Fruit fly (Drosophila melanogaster) whole organism, embryonic: ENCODE results near the gene Gen.

Experiments
- Abd-B ChIP-seq: fragments of 200-800 bp; sonication (Bioruptor generic); optimal IDR thresholded peaks from 2 replicates; lab custom pipeline; 2018; ENCODE audit warnings: missing biosample characterization, mild to moderate bottlenecking, missing genetic modification characterization, moderate library complexity
- Awh ChIP-seq: fragments of 200-800 bp; sonication (Bioruptor generic); IDR thresholded peaks from 2 replicates; pipeline ENCODE4, ENCODE4 v1.3.6; 2022; ENCODE audit warnings: missing biosample characterization, missing genetic modification characterization
- CG10979 ChIP-seq: fragments of 200-800 bp; sonication (Bioruptor generic); optimal IDR thresholded peaks from 2 replicates; lab custom pipeline; 2018; ENCODE audit warnings: missing biosample characterization, mild to moderate bottlenecking, missing genetic modification characterization, moderate library complexity
- CG13624 ChIP-seq: fragments of 200-800 bp; sonication (Bioruptor generic); optimal IDR thresholded peaks from 2 replicates; lab custom pipeline; 2016; ENCODE audit warnings: missing biosample characterization, missing genetic modification characterization
- CG16863 ChIP-seq: fragments of 200-800 bp; sonication (Bioruptor generic); optimal IDR thresholded peaks from 3 replicates; lab custom pipeline; 2016; ENCODE audit warnings: missing biosample characterization, missing genetic modification characterization
- CG31365 ChIP-seq: fragments of 200-800 bp; sonication (Bioruptor generic); optimal IDR thresholded peaks from 2 replicates; lab custom pipeline; 2018; ENCODE audit warnings: missing biosample characterization, mild to moderate bottlenecking, missing genetic modification characterization
- CG34422 ChIP-seq: fragments of 200-800 bp; sonication (Bioruptor generic); IDR thresholded peaks from 3 replicates; pipeline ENCODE4 v1.3.6; 2022; ENCODE audit warnings: missing biosample characterization, missing genetic modification characterization
- CG4360 ChIP-seq: fragments of 200-800 bp; sonication (Bioruptor generic); IDR thresholded peaks from 2 replicates; pipeline ENCODE4 v1.3.6; 2022; ENCODE audit warnings: missing biosample characterization, missing genetic modification characterization
- CG4617 ChIP-seq: fragments of 200-800 bp; sonication (Bioruptor generic); optimal IDR thresholded peaks from 3 replicates; lab custom pipeline; 2016; ENCODE audit warnings: missing biosample characterization, missing genetic modification characterization, borderline replicate concordance
- CG6683 ChIP-seq: fragments of 200-800 bp; sonication (Bioruptor generic); optimal IDR thresholded peaks from 2 replicates; lab custom pipeline; 2017; ENCODE audit warnings: missing biosample characterization, mild to moderate bottlenecking, missing genetic modification characterization, missing genetic modification reagents
- CG7271 ChIP-seq: fragments of 200-800 bp; sonication (Bioruptor generic); optimal IDR thresholded peaks from 2 replicates; lab custom pipeline; 2018; ENCODE audit warnings: missing biosample characterization, mild to moderate bottlenecking, missing genetic modification characterization, moderate library complexity
- CG7357 ChIP-seq: fragments of 200-800 bp; sonication (Bioruptor generic); IDR thresholded peaks from 3 replicates; pipeline ENCODE4 v1.3.6; 2022; ENCODE audit warnings: missing biosample characterization, missing genetic modification characterization
- CG9727 ChIP-seq: fragments of 200-800 bp; sonication (Bioruptor generic); optimal IDR thresholded peaks from 3 replicates; lab custom pipeline; 2017; ENCODE audit warnings: missing biosample characterization, mild to moderate bottlenecking, missing genetic modification characterization
- CHES-1-like ChIP-seq: fragments of 200-800 bp; sonication (Bioruptor generic); optimal IDR thresholded peaks from 2 replicates; lab custom pipeline; 2016; ENCODE audit warnings: missing biosample characterization, missing genetic modification characterization
- CkIIα-i1 ChIP-seq: fragments of 200-800 bp; sonication (Bioruptor generic); IDR thresholded peaks from 2 replicates; pipeline ENCODE4 v1.3.6; 2022; ENCODE audit warnings: missing biosample characterization, missing genetic modification characterization
- E2f1 ChIP-seq: fragments of 200-800 bp; sonication (Bioruptor generic); IDR thresholded peaks from 2 replicates; pipeline ENCODE4 v1.3.6; 2022; ENCODE audit warnings: missing biosample characterization, missing genetic modification characterization
- Fer2 ChIP-seq: fragments of 200-800 bp; sonication (Bioruptor generic); optimal IDR thresholded peaks from 2 replicates; lab custom pipeline; 2018; ENCODE audit warnings: missing biosample characterization, mild to moderate bottlenecking, missing genetic modification characterization, moderate library complexity
- Hand ChIP-seq: fragments of 200-800 bp; sonication (Bioruptor generic); optimal IDR thresholded peaks from 2 replicates; lab custom pipeline; 2017; ENCODE audit warnings: mild to moderate bottlenecking, missing biosample characterization, missing genetic modification reagents, missing genetic modification characterization
- Jarid2 ChIP-seq: fragments of 200-800 bp; sonication (Bioruptor generic); optimal IDR thresholded peaks from 3 replicates; lab custom pipeline; 2017; ENCODE audit warnings: mild to moderate bottlenecking, missing biosample characterization, missing genetic modification reagents, missing genetic modification characterization
- Lhr ChIP-seq: fragments of 200-800 bp; sonication (Bioruptor generic); optimal IDR thresholded peaks from 3 replicates; lab custom pipeline; 2017; ENCODE audit warnings: mild to moderate bottlenecking, missing biosample characterization, missing genetic modification reagents, missing genetic modification characterization
- Mad ChIP-seq: fragments of 200-800 bp; sonication (Bioruptor generic); optimal IDR thresholded peaks from 2 replicates; lab custom pipeline; 2016; ENCODE audit warnings: missing biosample characterization, missing genetic modification characterization
- Med ChIP-seq: fragments of 200-800 bp; sonication (Bioruptor generic); peaks from one replicate; lab custom pipeline; 2016; ENCODE audit warnings: missing biosample characterization, missing genetic modification characterization, mild to moderate bottlenecking, inconsistent platforms, moderate library complexity
- NFAT ChIP-seq: fragments of 200-800 bp; sonication (Bioruptor generic); IDR thresholded peaks from 2 replicates; pipeline ENCODE4 v1.3.6; 2022; ENCODE audit warnings: missing biosample characterization, missing genetic modification characterization
- NK7.1 ChIP-seq: fragments of 200-800 bp; sonication (Bioruptor generic); optimal IDR thresholded peaks from 3 replicates; lab custom pipeline; 2016; ENCODE audit warnings: missing biosample characterization, missing genetic modification characterization
- Opbp ChIP-seq: fragments of 200-800 bp; sonication (Bioruptor generic); IDR thresholded peaks from 3 replicates; pipeline ENCODE4 v1.3.6; 2022; ENCODE audit warnings: missing biosample characterization, missing genetic modification characterization; ENCODE audit not compliant: partially characterized antibody
- Stat92E ChIP-seq, 3 experiments: fragments of >200 bp in 2 of 3; fragments of 200-800 bp in 1 of 3; sonication (Bioruptor generic) in 1 of 3; optimal IDR thresholded peaks; 2 replicates each; lab custom pipeline; 2017 to 2019; ENCODE audit warnings: missing biosample characterization in 3 of 3, missing genetic modification characterization in 3 of 3, mild to moderate bottlenecking in 1 of 3, moderate library complexity in 1 of 3
- ac ChIP-seq: fragments of 200-800 bp; sonication (Bioruptor generic); optimal IDR thresholded peaks from 3 replicates; lab custom pipeline; 2017; ENCODE audit warnings: missing biosample characterization, mild to moderate bottlenecking, missing genetic modification characterization
- bsh ChIP-seq, 2 experiments: fragments of 200-800 bp; sonication (Bioruptor generic); optimal IDR thresholded peaks; 2 replicates each; lab custom pipeline; 2017 to 2018; ENCODE audit warnings: mild to moderate bottlenecking in 2 of 2, missing biosample characterization in 2 of 2, missing genetic modification characterization in 2 of 2, moderate library complexity in 1 of 2
- cato ChIP-seq: fragments of 200-800 bp; sonication (Bioruptor generic); optimal IDR thresholded peaks from 2 replicates; lab custom pipeline; 2016; ENCODE audit warnings: missing biosample characterization, missing genetic modification characterization, borderline replicate concordance
- chinmo ChIP-seq: fragments of 200-800 bp; sonication (Bioruptor generic); IDR thresholded peaks from 4 replicates; pipeline ENCODE4 v1.3.6; 2022; ENCODE audit warnings: missing biosample characterization, missing genetic modification characterization; ENCODE audit not compliant: partially characterized antibody
- crol ChIP-seq: fragments of 200-800 bp; sonication (Bioruptor generic); IDR thresholded peaks from 2 replicates; pipeline ENCODE4 v1.3.6; 2022; ENCODE audit warnings: missing biosample characterization, missing genetic modification characterization
- crp ChIP-seq, 2 experiments: fragments of 200-800 bp; sonication (Bioruptor generic); optimal IDR thresholded peaks; 2 replicates in 1 of 2; 3 replicates in 1 of 2; lab custom pipeline; 2017; ENCODE audit warnings: missing biosample characterization in 2 of 2, missing genetic modification characterization in 2 of 2, mild to moderate bottlenecking in 1 of 2, moderate library complexity in 1 of 2
- dmrt11E ChIP-seq: fragments of 200-800 bp; sonication (Bioruptor generic); optimal IDR thresholded peaks from 3 replicates; lab custom pipeline; 2018; ENCODE audit warnings: missing biosample characterization, mild to moderate bottlenecking, missing genetic modification characterization, moderate library complexity
- dpn ChIP-seq, 2 experiments: fragments of 200-800 bp; sonication (Bioruptor generic); optimal IDR thresholded peaks; 3 replicates each; lab custom pipeline; 2016; ENCODE audit warnings: missing biosample characterization in 2 of 2, missing genetic modification characterization in 2 of 2
- ftz-f1 ChIP-seq: fragments of 200-800 bp; sonication (Bioruptor generic); optimal IDR thresholded peaks from 2 replicates; lab custom pipeline; 2016; ENCODE audit warnings: missing biosample characterization, missing genetic modification characterization
- jumu ChIP-seq: fragments of 200-800 bp; sonication (Bioruptor generic); optimal IDR thresholded peaks from 3 replicates; lab custom pipeline; 2016; ENCODE audit warnings: missing biosample characterization, missing genetic modification characterization
- mirr ChIP-seq: fragments of 200-800 bp; sonication (Bioruptor generic); optimal IDR thresholded peaks from 3 replicates; lab custom pipeline; 2018; ENCODE audit warnings: missing biosample characterization, mild to moderate bottlenecking, missing genetic modification characterization
- nau ChIP-seq: fragments of 200-800 bp; sonication (Bioruptor generic); optimal IDR thresholded peaks from 3 replicates; lab custom pipeline; 2017; ENCODE audit warnings: missing biosample characterization, mild to moderate bottlenecking, missing genetic modification characterization, missing genetic modification reagents
- otp ChIP-seq: fragments of 200-800 bp; sonication (Bioruptor generic); IDR thresholded peaks from 3 replicates; pipeline ENCODE4, ENCODE4 v1.3.6; 2022; ENCODE audit warnings: missing biosample characterization, missing genetic modification characterization
- pnt ChIP-seq: fragments of 200-800 bp; sonication (Bioruptor generic); optimal IDR thresholded peaks from 3 replicates; lab custom pipeline; 2016; ENCODE audit warnings: missing biosample characterization, missing genetic modification characterization
- prd ChIP-seq, 3 experiments: fragments of >200 bp in 2 of 3; fragments of 200-800 bp in 1 of 3; sonication (Bioruptor generic) in 1 of 3; optimal IDR thresholded peaks in 2 of 3; IDR thresholded peaks in 1 of 3; 2 replicates in 2 of 3; 3 replicates in 1 of 3; pipeline versions ENCODE4 v1.3.6 to Lab custom; 2017 to 2022; ENCODE audit warnings: missing biosample characterization in 1 of 3, missing genetic modification characterization in 1 of 3
- pros ChIP-seq: fragments of 200-800 bp; sonication (Bioruptor generic); optimal IDR thresholded peaks from 3 replicates; lab custom pipeline; 2019; ENCODE audit warnings: missing biosample characterization, mild to moderate bottlenecking, missing genetic modification characterization, moderate library complexity
- sd ChIP-seq: fragments of 200-800 bp; sonication (Bioruptor generic); optimal IDR thresholded peaks from 3 replicates; lab custom pipeline; 2018; ENCODE audit warnings: missing biosample characterization, mild to moderate bottlenecking, missing genetic modification characterization, moderate library complexity
- sens ChIP-seq: fragments of 200-800 bp; sonication (Bioruptor generic); peaks from one replicate; lab custom pipeline; 2016; ENCODE audit warnings: missing biosample characterization, missing genetic modification characterization
- tap ChIP-seq: fragments of 200-800 bp; optimal IDR thresholded peaks from 3 replicates; lab custom pipeline; 2019; ENCODE audit warnings: missing biosample characterization, mild to moderate bottlenecking, missing genetic modification characterization, moderate library complexity
- tio ChIP-seq: fragments of 200-800 bp; sonication (Bioruptor generic); optimal IDR thresholded peaks from 2 replicates; lab custom pipeline; 2017; ENCODE audit warnings: missing biosample characterization, missing genetic modification characterization, inconsistent platforms
- wdn ChIP-seq: fragments of 200-800 bp; sonication (Bioruptor generic); IDR thresholded peaks from 2 replicates; pipeline ENCODE4 v1.3.6; 2022; ENCODE audit warnings: missing biosample characterization, missing genetic modification characterization

Gene Gen

dm6 chr3L:5184860-5185639 lies 32.9 kb upstream of the Gen start (continued):
- peak; percentile 14 for TF ChIP-seq NK7.1 (GFP tag; lab: Kevin White, UChicago)
- TF ChIP-seq crol: peak; percentile 74
- peak; percentile 98 for TF ChIP-seq sd (tag; lab: Kevin White, UChicago)
- peak; percentile 6 for TF ChIP-seq cato (GFP tag; lab: Kevin White, UChicago)

dm6 chr3L:5184502-5184859 lies 32.3 kb upstream of the Gen start:
- TF ChIP-seq pnt (GFP tag; lab: Kevin White, UChicago) (no peak), CG7271 (no peak), mirr (GFP tag; lab: Kevin White, UChicago) (no peak), NFAT (GFP tag; lab: Robert Waterston, UW) (no peak), CG6683 (GFP tag; lab: Kevin White, UChicago) (no peak), CG4360 (GFP tag; lab: Robert Waterston, UW) (peak; percentile 75), tio (no peak), ftz-f1 (GFP tag; lab: Kevin White, UChicago) (no peak), Lhr (GFP tag; lab: Kevin White, UChicago) (no peak), CG13624 (GFP tag; lab: Kevin White, UChicago) (no peak), CHES-1-like (no peak), CG34422 (GFP tag; lab: Robert Waterston, UW) (no peak), dmrt11E (tag; lab: Kevin White, UChicago) (no peak), CG4617 (GFP tag; lab: Kevin White, UChicago) (no peak), CG7357 (GFP tag; lab: Robert Waterston, UW) (no peak), Hand (GFP tag; lab: Kevin White, UChicago) (no peak), pros (no peak), wdn (no peak), otp (GFP tag; lab: Robert Waterston, UW) (no peak), Jarid2 (peak; percentile 77), tap (no peak), crp (GFP tag; optimal IDR thresholded peaks at IDR 0.05; lab: Kevin White, UChicago) (peak in 1 of 2 experiments; percentile 49), CkIIα-i1 (GFP tag; lab: Robert Waterston, UW) (no peak), jumu (no peak), Mad (GFP tag; lab: Kevin White, UChicago) (no peak), sens (GFP tag; lab: Kevin White, UChicago) (peak; percentile 76), Stat92E (GFP tag; optimal IDR thresholded peaks at IDR 0.05; lab: Kevin White, UChicago) (peak in 1 of 3 experiments; percentile 8), nau (no peak), CG31365 (peak; percentile 4), Opbp (no peak), CG9727 (GFP tag; lab: Kevin White, UChicago) (no peak), Med (GFP tag; lab: Kevin White, UChicago) (peak; percentile 69), Awh (GFP tag; lab: Robert Waterston, UW) (no peak), Abd-B (GFP tag; lab: Kevin White, UChicago) (no peak), E2f1 (GFP tag; lab: Robert Waterston, UW) (0 out of 2 replicates have a peak, but pooled peaks have one; percentile 6), chinmo (GFP tag; lab: Robert Waterston, UW) (peak; percentile 77; the same call in 2 of the 4 replicates), CG10979 (no peak), bsh (GFP tag; optimal IDR thresholded peaks at IDR 0.05; lab: Kevin White, UChicago) (no peak), prd (optimal IDR thresholded peaks at IDR 0.05; lab: Kevin White, UChicago) (no peak), prd (GFP tag; IDR thresholded peaks at IDR 0.05; lab: Robert Waterston, UW) (no peak), CG16863 (GFP tag; lab: Kevin White, UChicago) (no peak), dpn (GFP tag; optimal IDR thresholded peaks at IDR 0.05; lab: Kevin White, UChicago) (no peak), ac (no peak), Fer2 (tag; lab: Kevin White, UChicago) (no peak)
